Worm (Caenorhabditis elegans): ENCODE data around the gene bcas-2.

Gene bcas-2

DNA sequence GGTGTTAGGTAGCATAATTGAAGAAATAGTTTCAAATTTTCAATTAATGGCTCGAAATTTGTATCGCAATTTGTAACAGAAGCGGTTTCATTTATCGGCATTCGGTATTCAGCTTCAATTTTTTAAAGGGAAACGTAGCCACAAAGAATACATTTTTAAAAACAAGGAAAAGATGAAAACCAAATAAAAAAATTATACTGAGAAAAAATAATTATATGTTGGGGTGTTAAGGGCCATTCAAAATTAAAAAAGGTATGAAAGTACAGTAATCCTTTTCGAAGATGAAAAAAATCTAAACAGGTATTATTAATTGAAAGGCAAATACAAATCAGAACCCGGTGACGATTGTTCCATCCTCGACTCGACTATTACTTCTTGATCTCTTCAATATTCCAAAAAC, 12.6 kb upstream of the bcas-2 start, which contains the start of gene srg-1:
Gene srg-1 (minus strand): TSS at position 101 of the 400 bp plus-strand sequence.
- no peak for TF ChIP-seq elt-1 (tag; optimal IDR thresholded peaks at IDR 0.05)
- no peak for TF ChIP-seq mdl-1 (tag; optimal IDR thresholded peaks at IDR 0.05)
- no peak for TF ChIP-seq lin-39 (tag; optimal IDR thresholded peaks at IDR 0.05)
- TF ChIP-seq ztf-4 (tag; optimal IDR thresholded peaks at IDR 0.05) = no peak
- no peak for TF ChIP-seq nhr-11 (tag; optimal IDR thresholded peaks at IDR 0.05)
- TF ChIP-seq elt-3 (tag; optimal IDR thresholded peaks at IDR 0.05) = no peak
- TF ChIP-seq nhr-237 (tag; optimal IDR thresholded peaks at IDR 0.05) = no peak
- TF ChIP-seq fos-1 (tag; optimal IDR thresholded peaks at IDR 0.05) = no peak
- TF ChIP-seq egl-5 (tag; optimal IDR thresholded peaks at IDR 0.05) = no peak
- TF ChIP-seq nhr-43 (tag; optimal IDR thresholded peaks at IDR 0.05; ENCODE audit: poor library complexity, severe bottlenecking) = no peak
- no peak for TF ChIP-seq ceh-9 (tag; optimal IDR thresholded peaks at IDR 0.05)
- TF ChIP-seq ceh-82 (tag; optimal IDR thresholded peaks at IDR 0.05) = no peak
- no peak for TF ChIP-seq nhr-28 (tag; optimal IDR thresholded peaks at IDR 0.05)
- no peak for TF ChIP-seq tbx-2 (tag; optimal IDR thresholded peaks at IDR 0.05)
- no peak for TF ChIP-seq fkh-10 (GFP tag; optimal IDR thresholded peaks at IDR 0.05)
- no peak for TF ChIP-seq mml-1 (tag; optimal IDR thresholded peaks at IDR 0.05)
- TF ChIP-seq unc-62 (GFP tag; optimal IDR thresholded peaks at IDR 0.05) = no peak
- TF ChIP-seq hmg-11 (tag; optimal IDR thresholded peaks at IDR 0.05) = no peak
- no peak for TF ChIP-seq ama-1 (optimal IDR thresholded peaks at IDR 0.05)

DNA sequence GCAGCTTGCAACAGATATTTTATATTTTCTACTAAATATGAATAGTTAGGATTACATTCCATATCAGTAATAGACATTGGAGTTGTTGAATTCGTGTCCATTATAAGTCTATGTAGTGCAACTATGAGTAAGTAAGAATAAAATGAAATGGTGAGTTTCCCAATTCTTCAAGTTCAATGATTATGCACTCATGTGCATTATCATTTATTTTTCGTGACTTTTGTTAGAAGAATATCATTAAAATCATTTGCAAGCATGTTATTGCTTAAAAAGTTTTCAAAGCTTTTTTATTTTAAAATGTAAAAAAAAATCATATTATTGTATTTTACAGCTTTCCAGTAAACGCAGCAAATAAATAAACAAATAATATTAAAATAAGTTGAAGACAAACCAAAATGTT, 11.0 kb upstream of the bcas-2 start, which contains the start of gene srg-9:
Gene srg-9 (minus strand): TSS at position 101 of the 400 bp plus-strand sequence.
- no peak for TF ChIP-seq elt-1 (tag; optimal IDR thresholded peaks at IDR 0.05)
- no peak for TF ChIP-seq nhr-76 (tag; optimal IDR thresholded peaks at IDR 0.05)
- no peak for TF ChIP-seq unc-62 (GFP tag; optimal IDR thresholded peaks at IDR 0.05)
- no peak for TF ChIP-seq egl-27 (tag; optimal IDR thresholded peaks at IDR 0.05)
- no peak for TF ChIP-seq mml-1 (tag; optimal IDR thresholded peaks at IDR 0.05)
- no peak for TF ChIP-seq ztf-11 (tag; optimal IDR thresholded peaks at IDR 0.05)
- TF ChIP-seq jun-1 (tag; optimal IDR thresholded peaks at IDR 0.05) = no peak
- TF ChIP-seq R02D3.7 (tag; optimal IDR thresholded peaks at IDR 0.05) = no peak
- no peak for TF ChIP-seq mdl-1 (tag; optimal IDR thresholded peaks at IDR 0.05)
- TF ChIP-seq skn-1 (tag; optimal IDR thresholded peaks at IDR 0.05) = no peak
- no peak for TF ChIP-seq snpc-4 (tag; optimal IDR thresholded peaks at IDR 0.05)
- no peak for TF ChIP-seq pqm-1 (tag; optimal IDR thresholded peaks at IDR 0.05)
- TF ChIP-seq ceh-82 (tag; optimal IDR thresholded peaks at IDR 0.05) = no peak
- no peak for TF ChIP-seq pha-4 (tag; optimal IDR thresholded peaks at IDR 0.05)
- TF ChIP-seq zag-1 (tag; optimal IDR thresholded peaks at IDR 0.05) = no peak
- no peak for TF ChIP-seq lsy-12 (tag; optimal IDR thresholded peaks at IDR 0.05)
- TF ChIP-seq ama-1 (optimal IDR thresholded peaks at IDR 0.05) = no peak
- TF ChIP-seq nhr-237 (tag; optimal IDR thresholded peaks at IDR 0.05) = no peak
- no peak for TF ChIP-seq nhr-67 (tag; optimal IDR thresholded peaks at IDR 0.05)
- TF ChIP-seq lin-15B (tag; optimal IDR thresholded peaks at IDR 0.05) = no peak

DNA sequence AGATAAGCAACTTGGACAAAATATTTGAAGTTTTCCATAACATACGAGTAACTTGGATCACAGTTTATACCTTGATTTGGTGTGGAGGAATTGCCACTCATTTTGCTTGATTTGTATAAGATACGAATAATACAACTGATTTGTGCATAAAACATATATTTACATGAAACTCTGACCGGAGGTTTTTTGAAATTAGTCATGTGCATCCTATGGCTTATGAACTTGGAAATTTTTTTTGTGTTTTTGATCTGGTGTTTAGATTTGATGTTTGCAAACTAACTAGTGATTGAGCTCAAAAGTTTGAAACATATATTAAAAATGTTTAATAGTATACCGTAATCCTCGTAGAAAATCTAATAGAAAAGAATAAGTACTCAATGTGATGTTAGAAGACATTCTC, 9.1 kb upstream of the bcas-2 start, which contains the start of gene srg-8:
Gene srg-8 (minus strand): TSS at position 101 of the 400 bp plus-strand sequence.
- no peak for TF ChIP-seq snpc-4 (tag; optimal IDR thresholded peaks at IDR 0.05)
- no peak for TF ChIP-seq sea-2 (GFP tag; optimal IDR thresholded peaks at IDR 0.05)
- no peak for TF ChIP-seq nhr-77 (tag; optimal IDR thresholded peaks at IDR 0.05)
- no peak for TF ChIP-seq eor-1 (tag; optimal IDR thresholded peaks at IDR 0.05)
- TF ChIP-seq ceh-82 (tag; optimal IDR thresholded peaks at IDR 0.05) = no peak
- TF ChIP-seq lin-39 (tag; optimal IDR thresholded peaks at IDR 0.05) = no peak
- no peak for TF ChIP-seq ceh-16 (tag; optimal IDR thresholded peaks at IDR 0.05)
- no peak for TF ChIP-seq lsy-12 (tag; optimal IDR thresholded peaks at IDR 0.05)
- no peak for TF ChIP-seq pha-4 (tag; optimal IDR thresholded peaks at IDR 0.05)
- TF ChIP-seq mdl-1 (tag; optimal IDR thresholded peaks at IDR 0.05) = no peak

DNA sequence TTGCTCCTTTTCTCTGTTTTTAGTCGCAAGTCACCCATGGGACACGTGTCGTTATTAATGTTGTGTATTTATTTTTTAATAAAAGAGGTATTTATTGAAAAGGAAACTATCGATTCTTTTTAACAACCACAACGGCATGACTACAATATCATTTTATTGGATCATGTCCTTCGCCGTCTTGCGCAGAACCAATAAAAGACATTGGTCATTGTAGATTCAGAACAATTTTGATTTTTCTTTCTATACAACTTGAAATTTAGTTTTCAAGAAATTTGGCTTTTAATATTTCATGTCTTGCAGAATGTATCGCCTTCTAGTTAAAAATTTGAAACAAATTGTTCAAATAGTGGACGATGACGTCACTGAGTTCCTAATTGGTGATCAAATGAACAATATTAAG, 5.9 kb upstream of the bcas-2 start, which contains the start of gene amdh-1:
Gene amdh-1 (plus strand): TSS at position 301 of the 400 bp plus-strand sequence.
- TF ChIP-seq unc-39 (tag; optimal IDR thresholded peaks at IDR 0.05) = no peak
- TF ChIP-seq egl-5 (tag; optimal IDR thresholded peaks at IDR 0.05) = no peak
- no peak for TF ChIP-seq ztf-11 (tag; optimal IDR thresholded peaks at IDR 0.05)
- no peak for TF ChIP-seq nhr-23 (tag; optimal IDR thresholded peaks at IDR 0.05)
- no peak for TF ChIP-seq nfya-1 (tag; optimal IDR thresholded peaks at IDR 0.05; ENCODE audit: insufficient read depth)
- no peak for TF ChIP-seq elt-2 (tag; optimal IDR thresholded peaks at IDR 0.05)
- TF ChIP-seq elt-3 (tag; optimal IDR thresholded peaks at IDR 0.05) = no peak
- no peak for TF ChIP-seq ceh-16 (tag; optimal IDR thresholded peaks at IDR 0.05)
- no peak for TF ChIP-seq sea-2 (GFP tag; optimal IDR thresholded peaks at IDR 0.05)
- no peak for TF ChIP-seq mdl-1 (tag; optimal IDR thresholded peaks at IDR 0.05)
- no peak for TF ChIP-seq ZK546.5 (tag; optimal IDR thresholded peaks at IDR 0.05)
- no peak for TF ChIP-seq ama-1 (optimal IDR thresholded peaks at IDR 0.05)
- no peak for TF ChIP-seq aly-2 (tag; optimal IDR thresholded peaks at IDR 0.05)
- TF ChIP-seq elt-1 (tag; optimal IDR thresholded peaks at IDR 0.05) = no peak
- TF ChIP-seq mml-1 (tag; optimal IDR thresholded peaks at IDR 0.05) = no peak
- TF ChIP-seq egl-27 (tag; optimal IDR thresholded peaks at IDR 0.05) = no peak
- TF ChIP-seq zag-1 (tag; optimal IDR thresholded peaks at IDR 0.05) = no peak
- TF ChIP-seq tbx-2 (tag; optimal IDR thresholded peaks at IDR 0.05) = no peak
